Worm (Caenorhabditis elegans): ENCODE data around the gene cwn-1.

- TF ChIP-seq nhr-76 (tag; optimal IDR thresholded peaks at IDR 0.05): no peak
- TF ChIP-seq unc-62 (GFP tag; optimal IDR thresholded peaks at IDR 0.05): peak; percentile 74
- no peak for TF ChIP-seq nhr-237 (tag; optimal IDR thresholded peaks at IDR 0.05)
- no peak for TF ChIP-seq pha-4 (tag; optimal IDR thresholded peaks at IDR 0.05)
- TF ChIP-seq ces-1 (GFP tag; optimal IDR thresholded peaks at IDR 0.05): peak; percentile 29
- no peak for TF ChIP-seq nhr-12 (tag; optimal IDR thresholded peaks at IDR 0.05)
- no peak for TF ChIP-seq lin-13 (tag; optimal IDR thresholded peaks at IDR 0.05)
- no peak for TF ChIP-seq snpc-4 (tag; optimal IDR thresholded peaks at IDR 0.05)
- TF ChIP-seq mep-1 (tag; optimal IDR thresholded peaks at IDR 0.05): no peak
These were observed 27.9 kb upstream of the cwn-1 start for ce11 chrII:161275-161674.
